Fruit fly (Drosophila melanogaster) whole organism, embryonic: ENCODE results near the gene CG17321.
A peak's percentile ranks its signal among the peaks of the same experiment; 100 is the strongest.

Experiments
- Ada2b ChIP-seq: fragments of 200-800 bp; sonication (Bioruptor generic); IDR thresholded peaks from 2 replicates; pipeline ENCODE4 v1.3.6; 2022; ENCODE audit warnings: missing biosample characterization, missing genetic modification characterization
- Bdp1 ChIP-seq: fragments of 200-800 bp; sonication (Bioruptor generic); optimal IDR thresholded peaks from 3 replicates; lab custom pipeline; 2016; ENCODE audit warnings: missing biosample characterization, missing genetic modification characterization
- CG10274 ChIP-seq: fragments of 200-800 bp; sonication (Bioruptor generic); optimal IDR thresholded peaks from 3 replicates; lab custom pipeline; 2017; ENCODE audit warnings: missing biosample characterization, mild to moderate bottlenecking, missing genetic modification characterization
- CG11247 ChIP-seq: fragments of 200-800 bp; sonication (Bioruptor generic); IDR thresholded peaks from 2 replicates; pipeline ENCODE4 v1.3.6; 2022; ENCODE audit warnings: missing biosample characterization, missing genetic modification characterization
- CG12299 ChIP-seq: fragments of 200-800 bp; sonication (Bioruptor generic); optimal IDR thresholded peaks from 2 replicates; lab custom pipeline; 2018; ENCODE audit warnings: missing biosample characterization, mild to moderate bottlenecking, missing genetic modification characterization
- CG14860 ChIP-seq: fragments of 200-800 bp; sonication (Bioruptor generic); IDR thresholded peaks from 3 replicates; pipeline ENCODE4 v1.3.6; 2022; ENCODE audit warnings: missing biosample characterization, missing genetic modification characterization; ENCODE audit not compliant: partially characterized antibody
- CG15269 ChIP-seq: fragments of 200-800 bp; sonication (Bioruptor generic); optimal IDR thresholded peaks from 2 replicates; lab custom pipeline; 2018; ENCODE audit warnings: missing biosample characterization, mild to moderate bottlenecking, missing genetic modification characterization, moderate library complexity
- CG31365 ChIP-seq: fragments of 200-800 bp; sonication (Bioruptor generic); optimal IDR thresholded peaks from 2 replicates; lab custom pipeline; 2018; ENCODE audit warnings: missing biosample characterization, mild to moderate bottlenecking, missing genetic modification characterization
- CG3407 ChIP-seq: fragments of 200-800 bp; sonication (Bioruptor generic); optimal IDR thresholded peaks from 2 replicates; lab custom pipeline; 2018; ENCODE audit warnings: missing biosample characterization, mild to moderate bottlenecking, missing genetic modification characterization
- CG3847 ChIP-seq: fragments of 200-800 bp; sonication (Bioruptor generic); IDR thresholded peaks from 2 replicates; pipeline ENCODE4 v1.3.6; 2022; ENCODE audit warnings: missing biosample characterization, missing genetic modification characterization
- CG4707 ChIP-seq: fragments of 200-800 bp; sonication (Bioruptor generic); optimal IDR thresholded peaks from 2 replicates; lab custom pipeline; 2018; ENCODE audit warnings: missing biosample characterization, mild to moderate bottlenecking, missing genetic modification characterization, moderate library complexity
- CG7839 ChIP-seq: fragments of 200-800 bp; sonication (Bioruptor generic); optimal IDR thresholded peaks from 3 replicates; lab custom pipeline; 2018; ENCODE audit warnings: missing biosample characterization, mild to moderate bottlenecking, missing genetic modification characterization, moderate library complexity
- CG7963 ChIP-seq: fragments of 200-800 bp; sonication (Bioruptor generic); IDR thresholded peaks from 3 replicates; pipeline ENCODE4 v1.3.6; 2022; ENCODE audit warnings: missing biosample characterization, missing genetic modification characterization; ENCODE audit not compliant: partially characterized antibody
- CG8281 ChIP-seq: fragments of 200-800 bp; sonication (Bioruptor generic); optimal IDR thresholded peaks from 2 replicates; lab custom pipeline; 2018; ENCODE audit warnings: missing biosample characterization, mild to moderate bottlenecking, missing genetic modification characterization, moderate library complexity
- CG8478 ChIP-seq: fragments of >200 bp; optimal IDR thresholded peaks from 2 replicates; lab custom pipeline; 2018
- CG9215 ChIP-seq: fragments of 200-800 bp; sonication (Bioruptor generic); IDR thresholded peaks from 2 replicates; pipeline ENCODE4 v1.3.6; 2022; ENCODE audit warnings: missing biosample characterization, missing genetic modification characterization
- CTCF ChIP-seq: fragments of 200-800 bp; sonication (Bioruptor generic); optimal IDR thresholded peaks from 2 replicates; lab custom pipeline; 2017; ENCODE audit warnings: missing biosample characterization, mild to moderate bottlenecking, missing genetic modification characterization, moderate library complexity
- Chrac-16 ChIP-seq: fragments of 200-800 bp; sonication (Bioruptor generic); optimal IDR thresholded peaks from 3 replicates; lab custom pipeline; 2016; ENCODE audit warnings: missing biosample characterization, missing genetic modification characterization
- Dip3 ChIP-seq: fragments of 200-800 bp; sonication (Bioruptor generic); optimal IDR thresholded peaks from 3 replicates; lab custom pipeline; 2016; ENCODE audit warnings: missing biosample characterization, missing genetic modification characterization
- Doc2 ChIP-seq: fragments of 200-800 bp; sonication (Bioruptor generic); IDR thresholded peaks from 2 replicates; pipeline ENCODE4 v1.3.6; 2022; ENCODE audit warnings: missing biosample characterization, missing genetic modification characterization
- ERR ChIP-seq: fragments of 200-800 bp; sonication (Bioruptor generic); optimal IDR thresholded peaks from 2 replicates; lab custom pipeline; 2016; ENCODE audit warnings: missing biosample characterization, missing genetic modification characterization
- Fer2 ChIP-seq: fragments of 200-800 bp; sonication (Bioruptor generic); optimal IDR thresholded peaks from 2 replicates; lab custom pipeline; 2018; ENCODE audit warnings: missing biosample characterization, mild to moderate bottlenecking, missing genetic modification characterization, moderate library complexity
- H2.0 ChIP-seq: fragments of 200-800 bp; sonication (Bioruptor generic); IDR thresholded peaks from 2 replicates; pipeline ENCODE4 v1.3.6; 2022; ENCODE audit warnings: missing biosample characterization, missing genetic modification characterization
- Mad ChIP-seq: fragments of 200-800 bp; sonication (Bioruptor generic); optimal IDR thresholded peaks from 2 replicates; lab custom pipeline; 2016; ENCODE audit warnings: missing biosample characterization, missing genetic modification characterization
- NFAT ChIP-seq: fragments of 200-800 bp; sonication (Bioruptor generic); IDR thresholded peaks from 2 replicates; pipeline ENCODE4 v1.3.6; 2022; ENCODE audit warnings: missing biosample characterization, missing genetic modification characterization
- Oaz ChIP-seq: fragments of 200-800 bp; sonication (Bioruptor generic); IDR thresholded peaks from 2 replicates; pipeline ENCODE4 v1.3.6; 2022; ENCODE audit warnings: missing biosample characterization, missing genetic modification characterization
- Optix ChIP-seq: fragments of 200-800 bp; sonication (Bioruptor generic); IDR thresholded peaks from 3 replicates; pipeline ENCODE4 v1.3.6; 2022; ENCODE audit warnings: missing biosample characterization, missing genetic modification characterization
- Poxn ChIP-seq: fragments of 200-800 bp; sonication (Bioruptor generic); IDR thresholded peaks from 2 replicates; pipeline ENCODE4 v1.3.6; 2022; ENCODE audit warnings: missing biosample characterization, missing genetic modification characterization
- Rx ChIP-seq: fragments of 200-800 bp; sonication (Bioruptor generic); IDR thresholded peaks from 2 replicates; pipeline ENCODE4 v1.3.6; 2022; ENCODE audit warnings: missing biosample characterization, missing genetic modification characterization
- Spps ChIP-seq: fragments of 200-800 bp; sonication (Bioruptor generic); optimal IDR thresholded peaks from 2 replicates; lab custom pipeline; 2018; ENCODE audit warnings: missing biosample characterization, mild to moderate bottlenecking, missing genetic modification characterization
- Taf1 ChIP-seq: fragments of 200-800 bp; sonication (Bioruptor generic); IDR thresholded peaks from 2 replicates; pipeline ENCODE4 v1.3.6; 2022; ENCODE audit warnings: missing biosample characterization, missing genetic modification characterization
- YL-1 ChIP-seq: fragments of 200-800 bp; sonication (Bioruptor generic); optimal IDR thresholded peaks from 3 replicates; lab custom pipeline; 2017; ENCODE audit warnings: missing biosample characterization, mild to moderate bottlenecking, missing genetic modification characterization
- chinmo ChIP-seq: fragments of 200-800 bp; sonication (Bioruptor generic); IDR thresholded peaks from 4 replicates; pipeline ENCODE4 v1.3.6; 2022; ENCODE audit warnings: missing biosample characterization, missing genetic modification characterization; ENCODE audit not compliant: partially characterized antibody
- corto ChIP-seq: fragments of 200-800 bp; sonication (Bioruptor generic); optimal IDR thresholded peaks from 2 replicates; lab custom pipeline; 2016; ENCODE audit warnings: missing biosample characterization, mild to moderate bottlenecking, missing genetic modification characterization, moderate library complexity
- disco-r ChIP-seq: fragments of 200-800 bp; sonication (Bioruptor generic); optimal IDR thresholded peaks from 2 replicates; lab custom pipeline; 2016; ENCODE audit warnings: missing biosample characterization, missing genetic modification characterization
- exex ChIP-seq: fragments of 200-800 bp; sonication (Bioruptor generic); optimal IDR thresholded peaks from 4 replicates; lab custom pipeline; 2018; ENCODE audit warnings: missing biosample characterization, mild to moderate bottlenecking, missing genetic modification characterization, moderate library complexity
- gcm2 ChIP-seq: fragments of 200-800 bp; sonication (Bioruptor generic); optimal IDR thresholded peaks from 2 replicates; lab custom pipeline; 2016; ENCODE audit warnings: missing biosample characterization, missing genetic modification characterization
- grn ChIP-seq: fragments of 200-800 bp; sonication (Bioruptor generic); optimal IDR thresholded peaks from 3 replicates; lab custom pipeline; 2017; ENCODE audit warnings: missing biosample characterization, missing genetic modification characterization
- insv ChIP-seq, 2 experiments: fragments of 200-800 bp; sonication (Bioruptor generic); optimal IDR thresholded peaks; 3 replicates each; lab custom pipeline; 2016 to 2018; ENCODE audit warnings: missing biosample characterization in 2 of 2, missing genetic modification characterization in 2 of 2
- jumu ChIP-seq: fragments of 200-800 bp; sonication (Bioruptor generic); optimal IDR thresholded peaks from 3 replicates; lab custom pipeline; 2016; ENCODE audit warnings: missing biosample characterization, missing genetic modification characterization
- kah ChIP-seq: fragments of 200-800 bp; sonication (Bioruptor generic); optimal IDR thresholded peaks from 2 replicates; lab custom pipeline; 2018; ENCODE audit warnings: missing biosample characterization, mild to moderate bottlenecking, missing genetic modification characterization
- klu ChIP-seq: fragments of 200-800 bp; sonication (Bioruptor generic); IDR thresholded peaks from 2 replicates; pipeline ENCODE4 v1.3.6; 2022; ENCODE audit warnings: missing biosample characterization, missing genetic modification characterization
- nmo ChIP-seq: fragments of 200-800 bp; sonication (Bioruptor generic); optimal IDR thresholded peaks from 2 replicates; lab custom pipeline; 2018; ENCODE audit warnings: missing biosample characterization, mild to moderate bottlenecking, missing genetic modification characterization, moderate library complexity
- slp2 ChIP-seq: fragments of 200-800 bp; sonication (Bioruptor generic); optimal IDR thresholded peaks from 2 replicates; lab custom pipeline; 2016; ENCODE audit warnings: missing biosample characterization, missing genetic modification characterization
- sna ChIP-seq: fragments of 200-800 bp; sonication (Bioruptor generic); IDR thresholded peaks from 2 replicates; pipeline ENCODE4 v1.3.6; 2022; ENCODE audit warnings: missing biosample characterization, missing genetic modification characterization; ENCODE audit not compliant: partially characterized antibody
- so ChIP-seq: fragments of 200-800 bp; sonication (Bioruptor generic); IDR thresholded peaks from 3 replicates; pipeline ENCODE4 v1.3.6; 2022; ENCODE audit warnings: missing biosample characterization, missing genetic modification characterization
- tll ChIP-seq, 2 experiments: fragments of 200-800 bp in 1 of 2; fragments of >200 bp in 1 of 2; sonication (Bioruptor generic) in 1 of 2; optimal IDR thresholded peaks; 2 replicates each; lab custom pipeline; 2017 to 2019; ENCODE audit warnings: missing biosample characterization in 2 of 2, missing genetic modification characterization in 2 of 2, mild to moderate bottlenecking in 1 of 2, moderate library complexity in 1 of 2
- zf30C ChIP-seq: fragments of 200-800 bp; sonication (Bioruptor generic); optimal IDR thresholded peaks from 3 replicates; lab custom pipeline; 2018; ENCODE audit warnings: missing biosample characterization, mild to moderate bottlenecking, missing genetic modification characterization
- zfh2 ChIP-seq: fragments of 200-800 bp; sonication (Bioruptor generic); optimal IDR thresholded peaks from 2 replicates; lab custom pipeline; 2016; ENCODE audit warnings: missing biosample characterization, missing genetic modification characterization

The CG17321 gene

dm6 chr2L:18830587-18831528 is 14.1 kb upstream of the CG17321 start, which contains the start of the genes CG17597 and ScpX:
Gene CG17597, minus strand, starts transcription at chr2L:18831153.
Gene ScpX, plus strand, starts transcription at chr2L:18831229.
- TF ChIP-seq exex (tag; lab: Kevin White, UChicago) (peak; percentile 26), gcm2 (GFP tag; lab: Kevin White, UChicago) (peak; percentile 45), YL-1 (peak; percentile 56), CG11247 (0 out of 2 replicates have a peak, but pooled peaks have one; percentile 24), Poxn (no peak), CTCF (peak; percentile 11), CG10274 (GFP tag; lab: Kevin White, UChicago) (no peak), CG7963 (GFP tag; lab: Robert Waterston, UW) (peak; percentile 88), corto (GFP tag; lab: Kevin White, UChicago) (no peak), Bdp1 (GFP tag; lab: Kevin White, UChicago) (peak; percentile 13), disco-r (peak; percentile 28), Dip3 (GFP tag; lab: Kevin White, UChicago) (peak; percentile 60), Ada2b (GFP tag; lab: Robert Waterston, UW) (peak; percentile 51), sna (GFP tag; lab: Robert Waterston, UW) (0 out of 2 replicates have a peak, but pooled peaks have one; percentile 77), Chrac-16 (GFP tag; lab: Kevin White, UChicago) (peak; percentile 60), tll (GFP tag; optimal IDR thresholded peaks at IDR 0.05; lab: Kevin White, UChicago) (peak; percentile 9 to 65), jumu (GFP tag; lab: Kevin White, UChicago) (peak; percentile 75), CG15269 (tag; lab: Kevin White, UChicago) (peak; percentile 70), ERR (GFP tag; lab: Kevin White, UChicago) (no peak), CG9215 (GFP tag; lab: Robert Waterston, UW) (peak; percentile 64), Taf1 (GFP tag; lab: Robert Waterston, UW) (no peak), Oaz (GFP tag; lab: Robert Waterston, UW) (no peak), Doc2 (GFP tag; lab: Robert Waterston, UW) (no peak), so (GFP tag; lab: Robert Waterston, UW) (peak; percentile 40; the same call in 1 of the 3 replicates), NFAT (GFP tag; lab: Robert Waterston, UW) (no peak; the same call in 1 of the 2 replicates), insv (GFP tag; optimal IDR thresholded peaks at IDR 0.05; lab: Kevin White, UChicago) (peak in 1 of 2 experiments; percentile 35), slp2 (peak; percentile 20), Fer2 (tag; lab: Kevin White, UChicago) (peak; percentile 26), CG4707 (GFP tag; lab: Kevin White, UChicago) (no peak), nmo (GFP tag; lab: Kevin White, UChicago) (peak; percentile 81), CG8281 (tag; lab: Kevin White, UChicago) (peak; percentile 34), CG8478 (lab: Kevin White, UChicago) (no peak), chinmo (GFP tag; lab: Robert Waterston, UW) (peak; percentile 90; the same call in 3 of the 4 replicates), CG12299 (peak; percentile 16), Spps (tag; lab: Kevin White, UChicago) (no peak), CG14860 (peak; percentile 84), H2.0 (GFP tag; lab: Robert Waterston, UW) (peak; percentile 57), zfh2 (peak; percentile 71), grn (peak; percentile 88), CG3847 (GFP tag; lab: Robert Waterston, UW) (peak; percentile 55), CG31365 (tag; lab: Kevin White, UChicago) (no peak), Rx (GFP tag; lab: Robert Waterston, UW) (peak; percentile 7; the same call in 1 of the 2 replicates), Optix (0 out of 3 replicates have a peak, but pooled peaks have one; percentile 6), Mad (GFP tag; lab: Kevin White, UChicago) (peak; percentile 50), kah (GFP tag; lab: Kevin White, UChicago) (peak; percentile 99), CG7839 (tag; lab: Kevin White, UChicago) (peak; percentile 71), zf30C (GFP tag; lab: Kevin White, UChicago) (no peak), klu (GFP tag; lab: Robert Waterston, UW) (no peak), CG3407 (GFP tag; lab: Kevin White, UChicago) (peak; percentile 42)
